Worm (Caenorhabditis elegans) whole organism, L4 larva: ENCODE data around the gene coq-5.

Source experiments
- F10B5.3 ChIP-seq: sonication (generic microtip); optimal IDR thresholded peaks from 2 replicates; lab custom pipeline; 2016; ENCODE audit warnings: mild to moderate bottlenecking, missing genetic modification characterization, missing compliant biosample characterization
- F26F4.8 ChIP-seq: fragments of 200-800 bp; sonication (Bioruptor generic); conservative IDR thresholded peaks from 2 replicates; pipeline ENCODE4 v1.3.6; 2022; ENCODE audit warnings: missing genetic modification characterization, missing compliant biosample characterization
- F37D6.2 ChIP-seq: sonication (generic microtip); optimal IDR thresholded peaks from 2 replicates; lab custom pipeline; 2016; ENCODE audit warnings: mild to moderate bottlenecking, missing genetic modification characterization, missing compliant biosample characterization
- F49E8.2 ChIP-seq: sonication (generic microtip); optimal IDR thresholded peaks from 2 replicates; lab custom pipeline; 2016; ENCODE audit warnings: missing compliant biosample characterization, mild to moderate bottlenecking, missing genetic modification characterization, borderline replicate concordance
- T20F7.1 ChIP-seq: fragments of 200-800 bp; sonication (Bioruptor generic); optimal IDR thresholded peaks from 2 replicates; lab custom pipeline; 2018; ENCODE audit warnings: mild to moderate bottlenecking, missing genetic modification characterization, missing compliant biosample characterization
- Y105C5A.15 ChIP-seq: fragments of 200-800 bp; sonication (Bioruptor generic); IDR thresholded peaks from 2 replicates; pipeline ENCODE4 v1.3.6; 2022; ENCODE audit warnings: missing genetic modification characterization, missing compliant biosample characterization
- Y48G9A.11 ChIP-seq: fragments of 200-800 bp; sonication (Bioruptor generic); IDR thresholded peaks from 2 replicates; pipeline ENCODE4 v1.3.6; 2022; ENCODE audit warnings: missing genetic modification reagents, missing genetic modification characterization, missing compliant biosample characterization
- Y5F2A.4 ChIP-seq: fragments of 200-800 bp; sonication (Bioruptor generic); optimal IDR thresholded peaks from 2 replicates; lab custom pipeline; 2018; ENCODE audit warnings: mild to moderate bottlenecking, missing genetic modification characterization, missing compliant biosample characterization
- Y75B8A.6 ChIP-seq: fragments of 200-800 bp; sonication (Bioruptor generic); IDR thresholded peaks from 2 replicates; pipeline ENCODE4 v1.3.6; 2022; ENCODE audit warnings: missing genetic modification reagents, missing genetic modification characterization, missing compliant biosample characterization
- ZK337.2 ChIP-seq: fragments of 200-800 bp; sonication (Bioruptor generic); IDR thresholded peaks from 2 replicates; pipeline ENCODE4 v1.3.6; 2022; ENCODE audit warnings: missing genetic modification reagents, missing genetic modification characterization, missing compliant biosample characterization
- aly-2 ChIP-seq: sonication (generic microtip); optimal IDR thresholded peaks from 2 replicates; lab custom pipeline; 2018; ENCODE audit warnings: missing biosample characterization, missing genetic modification characterization
- ama-1 ChIP-seq: fragments of 150-350 bp; optimal IDR thresholded peaks from 2 replicates; lab custom pipeline; 2014; ENCODE audit warnings: inconsistent platforms, mixed read lengths
- arid-1 ChIP-seq: fragments of 200-800 bp; sonication (Bioruptor generic); conservative IDR thresholded peaks from 2 replicates; pipeline ENCODE4 v1.3.6; 2022; ENCODE audit warnings: missing genetic modification reagents, missing genetic modification characterization, missing compliant biosample characterization
- ceh-28 ChIP-seq: fragments of 150-350 bp; optimal IDR thresholded peaks from 2 replicates; lab custom pipeline; 2014; ENCODE audit warnings: missing biosample characterization, missing genetic modification reagents, missing genetic modification characterization
- ceh-82 ChIP-seq: sonication (generic microtip); optimal IDR thresholded peaks from 2 replicates; lab custom pipeline; 2017; ENCODE audit warnings: missing biosample characterization, missing genetic modification characterization
- ces-1 ChIP-seq: fragments of 150-350 bp; sonication (generic microtip); optimal IDR thresholded peaks from 4 replicates; lab custom pipeline; 2014; ENCODE audit warnings: missing biosample characterization, missing genetic modification reagents, missing genetic modification characterization
- ctbp-1 ChIP-seq: fragments of 200-800 bp; sonication (Bioruptor generic); IDR thresholded peaks from 2 replicates; pipeline ENCODE4 v1.3.6; 2022; ENCODE audit warnings: missing genetic modification reagents, missing genetic modification characterization, missing compliant biosample characterization
- dmd-8 ChIP-seq: fragments of 200-800 bp; sonication (Bioruptor generic); IDR thresholded peaks from 2 replicates; pipeline ENCODE4 v1.3.6; 2022; ENCODE audit warnings: missing genetic modification characterization, missing compliant biosample characterization
- dpl-1 ChIP-seq: fragments of 150-350 bp; optimal IDR thresholded peaks from 2 replicates; lab custom pipeline; 2014; ENCODE audit warnings: missing biosample characterization, missing genetic modification reagents, missing genetic modification characterization
- duxl-1 ChIP-seq: sonication (generic microtip); optimal IDR thresholded peaks from 2 replicates; lab custom pipeline; 2016; ENCODE audit warnings: mild to moderate bottlenecking, missing genetic modification characterization, moderate library complexity, missing compliant biosample characterization; ENCODE audit not compliant: poor library complexity
- egl-27 ChIP-seq: sonication (generic microtip); optimal IDR thresholded peaks from 3 replicates; lab custom pipeline; 2017; ENCODE audit warnings: missing biosample characterization, missing genetic modification reagents, missing genetic modification characterization
- hlh-11 ChIP-seq: fragments of 200-800 bp; sonication (Bioruptor generic); optimal IDR thresholded peaks from 2 replicates; lab custom pipeline; 2018; ENCODE audit warnings: mild to moderate bottlenecking, missing genetic modification characterization, missing compliant biosample characterization
- hlh-30 ChIP-seq: sonication (generic microtip); optimal IDR thresholded peaks from 2 replicates; lab custom pipeline; 2017; ENCODE audit warnings: antibody characterized with exemption, mild to moderate bottlenecking, missing genetic modification characterization, missing compliant biosample characterization; ENCODE audit not compliant: insufficient read depth
- hmg-1.1 ChIP-seq: fragments of 200-800 bp; sonication (Bioruptor generic); IDR thresholded peaks from 2 replicates; pipeline ENCODE4 v1.3.6; 2022; ENCODE audit warnings: missing genetic modification reagents, missing genetic modification characterization, missing compliant biosample characterization
- jun-1 ChIP-seq: fragments of 150-350 bp; optimal IDR thresholded peaks from 2 replicates; lab custom pipeline; 2014; ENCODE audit warnings: missing biosample characterization, missing genetic modification reagents, missing genetic modification characterization
- lin-13 ChIP-seq: fragments of 150-350 bp; optimal IDR thresholded peaks from 2 replicates; lab custom pipeline; 2014; ENCODE audit warnings: missing biosample characterization, missing genetic modification reagents, missing genetic modification characterization
- lin-15B ChIP-seq: fragments of 150-350 bp; sonication (generic microtip); optimal IDR thresholded peaks from 3 replicates; lab custom pipeline; 2014; ENCODE audit warnings: missing biosample characterization, missing genetic modification characterization
- lin-38 ChIP-seq: fragments of 200-800 bp; sonication (Bioruptor generic); IDR thresholded peaks from 2 replicates; pipeline ENCODE4 v1.3.6; 2022; ENCODE audit warnings: missing genetic modification reagents, missing genetic modification characterization, missing compliant biosample characterization
- lin-39 ChIP-seq: fragments of 150-350 bp; optimal IDR thresholded peaks from 2 replicates; lab custom pipeline; 2014; ENCODE audit warnings: missing biosample characterization, missing genetic modification reagents, missing genetic modification characterization
- lsy-2 ChIP-seq, 2 experiments: fragments of 150-350 bp in 1 of 2; sonication (generic microtip) in 1 of 2; optimal IDR thresholded peaks; 2 replicates each; lab custom pipeline; 2014 to 2017; ENCODE audit warnings: missing biosample characterization in 2 of 2, missing genetic modification characterization in 2 of 2
- madf-5 ChIP-seq, 2 experiments: fragments of 200-800 bp; sonication (Bioruptor generic); IDR thresholded peaks; 2 replicates each; pipeline ENCODE4 v1.3.6; 2022; ENCODE audit warnings: missing compliant biosample characterization in 2 of 2, missing genetic modification characterization in 2 of 2
- mdl-1 ChIP-seq, 2 experiments: fragments of 150-350 bp in 1 of 2; sonication (generic microtip) in 1 of 2; optimal IDR thresholded peaks; 2 replicates each; lab custom pipeline; 2014 to 2017; ENCODE audit warnings: missing biosample characterization in 2 of 2, missing genetic modification characterization in 2 of 2
- mxl-3 ChIP-seq: fragments of 200-800 bp; sonication (Bioruptor generic); optimal IDR thresholded peaks from 2 replicates; lab custom pipeline; 2018; ENCODE audit warnings: mild to moderate bottlenecking, missing genetic modification characterization, missing compliant biosample characterization
- nhr-10 ChIP-seq: fragments of 150-350 bp; optimal IDR thresholded peaks from 2 replicates; lab custom pipeline; 2014; ENCODE audit warnings: missing biosample characterization, missing genetic modification characterization
- nhr-102 ChIP-seq: sonication (generic microtip); optimal IDR thresholded peaks from 2 replicates; lab custom pipeline; 2016; ENCODE audit warnings: mild to moderate bottlenecking, missing genetic modification characterization, moderate library complexity, missing compliant biosample characterization
- nhr-25 ChIP-seq: sonication (generic microtip); optimal IDR thresholded peaks from 2 replicates; lab custom pipeline; 2017; ENCODE audit warnings: missing genetic modification characterization, mild to moderate bottlenecking, missing compliant biosample characterization, antibody characterized with exemption, moderate library complexity, borderline replicate concordance; ENCODE audit not compliant: insufficient read depth
- nhr-42 ChIP-seq: fragments of 200-800 bp; sonication (Bioruptor generic); IDR thresholded peaks from 2 replicates; pipeline ENCODE4 v1.3.6; 2022; ENCODE audit warnings: missing genetic modification characterization, missing compliant biosample characterization
- nhr-48 ChIP-seq: sonication (generic microtip); optimal IDR thresholded peaks from 2 replicates; lab custom pipeline; 2016; ENCODE audit warnings: mild to moderate bottlenecking, missing genetic modification characterization, missing compliant biosample characterization
- pha-4 ChIP-seq, 2 experiments: fragments of 150-350 bp in 1 of 2; fragments of 200-800 bp in 1 of 2; sonication (Bioruptor generic) in 1 of 2; IDR thresholded peaks in 1 of 2; optimal IDR thresholded peaks in 1 of 2; 2 replicates each; pipeline versions ENCODE4 v1.3.6 to Lab custom; 2014 to 2022; ENCODE audit warnings: missing genetic modification characterization in 2 of 2, missing genetic modification reagents in 2 of 2, missing biosample characterization in 1 of 2, missing compliant biosample characterization in 1 of 2
- php-3 ChIP-seq: fragments of 200-800 bp; sonication (Bioruptor generic); IDR thresholded peaks from 2 replicates; pipeline ENCODE4 v1.3.6; 2022; ENCODE audit warnings: missing genetic modification reagents, missing genetic modification characterization, missing compliant biosample characterization
- pqm-1 ChIP-seq: sonication (generic microtip); optimal IDR thresholded peaks from 2 replicates; lab custom pipeline; 2017; ENCODE audit warnings: missing biosample characterization, missing genetic modification characterization
- saeg-2 ChIP-seq: fragments of 200-800 bp; sonication (Bioruptor generic); IDR thresholded peaks from 2 replicates; pipeline ENCODE4 v1.3.6; 2022; ENCODE audit warnings: missing genetic modification reagents, missing genetic modification characterization, missing compliant biosample characterization
- sdz-12 ChIP-seq: fragments of 200-800 bp; sonication (Bioruptor generic); optimal IDR thresholded peaks from 2 replicates; lab custom pipeline; 2018; ENCODE audit warnings: mild to moderate bottlenecking, missing genetic modification characterization, missing compliant biosample characterization
- spr-3 ChIP-seq: fragments of 200-800 bp; sonication (Bioruptor generic); optimal IDR thresholded peaks from 2 replicates; lab custom pipeline; 2018; ENCODE audit warnings: mild to moderate bottlenecking, missing genetic modification characterization, missing compliant biosample characterization
- unc-39 ChIP-seq: sonication (generic microtip); optimal IDR thresholded peaks from 2 replicates; lab custom pipeline; 2017; ENCODE audit warnings: missing biosample characterization, missing genetic modification characterization
- zfp-2 ChIP-seq: sonication (generic microtip); optimal IDR thresholded peaks from 2 replicates; lab custom pipeline; 2016; ENCODE audit warnings: mild to moderate bottlenecking, missing genetic modification characterization, missing compliant biosample characterization
- zfp-3 ChIP-seq: fragments of 200-800 bp; sonication (Bioruptor generic); conservative IDR thresholded peaks from 2 replicates; pipeline ENCODE4 v1.3.6; 2022; ENCODE audit warnings: missing genetic modification reagents, missing genetic modification characterization, missing compliant biosample characterization
- zip-11 ChIP-seq: fragments of 200-800 bp; sonication (Bioruptor generic); IDR thresholded peaks from 2 replicates; pipeline ENCODE4 v1.3.6; 2022; ENCODE audit warnings: missing genetic modification characterization, missing compliant biosample characterization
- zip-2 ChIP-seq: fragments of 150-350 bp; optimal IDR thresholded peaks from 2 replicates; lab custom pipeline; 2014; ENCODE audit warnings: missing biosample characterization, missing genetic modification characterization

coq-5 gene

DNA sequence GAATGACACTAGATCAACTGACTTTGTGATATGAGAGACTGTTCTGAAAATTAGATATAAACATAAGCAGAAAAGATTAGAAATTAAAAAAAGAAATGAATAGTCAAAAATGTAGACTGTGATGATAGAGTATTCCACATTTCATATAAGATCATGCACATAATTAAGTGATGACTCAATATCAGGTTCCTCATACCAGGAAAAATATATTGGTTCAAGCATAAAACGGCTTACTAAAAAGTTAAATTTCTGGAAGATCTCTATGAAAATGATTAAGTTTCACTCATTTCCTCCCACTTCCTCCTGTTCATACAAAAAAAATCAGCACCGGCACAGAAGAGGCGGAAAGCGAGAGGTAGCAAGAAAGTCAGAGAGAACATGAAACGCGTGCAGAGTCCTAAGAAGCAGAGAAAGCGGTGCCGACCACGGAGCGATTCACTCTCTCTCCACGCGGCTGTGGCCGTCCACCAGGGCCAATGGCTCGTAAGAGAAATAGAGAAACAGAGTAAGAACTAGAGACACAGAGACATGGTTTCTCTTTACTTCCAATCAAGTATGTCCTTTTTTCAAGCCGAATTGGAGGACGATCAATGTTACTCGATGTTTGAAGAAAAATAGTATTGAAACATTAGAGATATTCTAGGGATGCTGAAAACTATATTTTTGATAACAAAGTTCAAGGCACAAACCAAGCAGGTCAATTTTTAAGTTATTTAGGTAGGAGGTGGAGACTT is 33.5 kb upstream of the coq-5 start, which contains the start of the genes ZK688.5 and fahd-1 (continued):
- TF ChIP-seq nhr-25 (tag; lab: Kevin White, UChicago) (peak; percentile 85), hmg-1.1 (GFP tag; lab: Robert Waterston, UW) (peak; percentile 92), Y105C5A.15 (GFP tag; lab: Robert Waterston, UW) (no peak), madf-5 (GFP tag; IDR thresholded peaks at IDR 0.05; lab: Robert Waterston, UW) (no peak), hlh-11 (tag; lab: Kevin White, UChicago) (peak; percentile 91), arid-1 (peak; percentile 47; the same call in 1 of the 2 replicates), ceh-28 (tag; lab: Kevin White, UChicago) (no peak), pha-4 (GFP tag; IDR thresholded peaks at IDR 0.05; lab: Robert Waterston, UW) (no peak; the same call in 1 of the 2 replicates), pha-4 (tag; optimal IDR thresholded peaks at IDR 0.05; lab: Kevin White, UChicago) (peak; percentile 63), spr-3 (no peak), zfp-3 (GFP tag; lab: Robert Waterston, UW) (no peak), ces-1 (no peak), dmd-8 (GFP tag; lab: Robert Waterston, UW) (no peak), sdz-12 (GFP tag; lab: Kevin White, UChicago) (no peak), aly-2 (no peak), saeg-2 (GFP tag; lab: Robert Waterston, UW) (no peak), F26F4.8 (GFP tag; lab: Robert Waterston, UW) (no peak), ZK337.2 (GFP tag; lab: Robert Waterston, UW) (no peak), lsy-2 (tag; optimal IDR thresholded peaks at IDR 0.05; lab: Kevin White, UChicago) (peak; percentile 23 to 67), T20F7.1 (GFP tag; lab: Kevin White, UChicago) (peak; percentile 40), ceh-82 (tag; lab: Kevin White, UChicago) (no peak), pqm-1 (tag; lab: Kevin White, UChicago) (peak; percentile 48), jun-1 (tag; lab: Kevin White, UChicago) (no peak), mdl-1 (tag; optimal IDR thresholded peaks at IDR 0.05; lab: Kevin White, UChicago) (peak; percentile 68 to 94), php-3 (GFP tag; lab: Robert Waterston, UW) (0 out of 2 replicates have a peak, but pooled peaks have one; percentile 25), Y48G9A.11 (GFP tag; lab: Robert Waterston, UW) (no peak), ama-1 (lab: Kevin White, UChicago) (no peak), nhr-48 (tag; lab: Kevin White, UChicago) (peak; percentile 31), zip-2 (no peak), ctbp-1 (GFP tag; lab: Robert Waterston, UW) (peak; percentile 57), Y5F2A.4 (GFP tag; lab: Kevin White, UChicago) (no peak), lin-15B (no peak), F10B5.3 (tag; lab: Kevin White, UChicago) (no peak), nhr-42 (GFP tag; lab: Robert Waterston, UW) (no peak), zip-11 (no peak), lin-13 (GFP tag; lab: Kevin White, UChicago) (no peak), nhr-102 (tag; lab: Kevin White, UChicago) (peak; percentile 21), zfp-2 (tag; lab: Kevin White, UChicago) (no peak), nhr-10 (tag; lab: Kevin White, UChicago) (peak; percentile 45), unc-39 (tag; lab: Kevin White, UChicago) (no peak), dpl-1 (GFP tag; lab: Kevin White, UChicago) (peak; percentile 52), egl-27 (tag; lab: Kevin White, UChicago) (no peak), Y75B8A.6 (GFP tag; lab: Robert Waterston, UW) (no peak), duxl-1 (tag; lab: Kevin White, UChicago) (no peak), hlh-30 (tag; lab: Kevin White, UChicago) (peak; percentile 84), lin-39 (tag; lab: Kevin White, UChicago) (no peak), F49E8.2 (tag; lab: Kevin White, UChicago) (no peak), lin-38 (GFP tag; lab: Robert Waterston, UW) (peak; percentile 55), F37D6.2 (tag; lab: Kevin White, UChicago) (no peak), mxl-3 (GFP tag; lab: Kevin White, UChicago) (peak; percentile 98)
